Fruit fly (Drosophila melanogaster) whole organism: Measurements from ENCODE around the gene CG9150.

ENCODE experiments used
- pan ChIP-seq: fragments of >200 bp; optimal IDR thresholded peaks from 2 replicates; lab custom pipeline; 2017
- psq ChIP-seq: fragments of >200 bp; optimal IDR thresholded peaks from 2 replicates; lab custom pipeline; 2017

dm6 chr2L:6047528-6048160 is 20.8 kb downstream of the CG9150 start, which contains the start of gene IPIP:
- TF ChIP-seq pan (no peak), psq (lab: Kevin White, UChicago) (no peak)
